Worm (Caenorhabditis elegans): ENCODE results near the gene F55G11.6.

Gene F55G11.6

DNA sequence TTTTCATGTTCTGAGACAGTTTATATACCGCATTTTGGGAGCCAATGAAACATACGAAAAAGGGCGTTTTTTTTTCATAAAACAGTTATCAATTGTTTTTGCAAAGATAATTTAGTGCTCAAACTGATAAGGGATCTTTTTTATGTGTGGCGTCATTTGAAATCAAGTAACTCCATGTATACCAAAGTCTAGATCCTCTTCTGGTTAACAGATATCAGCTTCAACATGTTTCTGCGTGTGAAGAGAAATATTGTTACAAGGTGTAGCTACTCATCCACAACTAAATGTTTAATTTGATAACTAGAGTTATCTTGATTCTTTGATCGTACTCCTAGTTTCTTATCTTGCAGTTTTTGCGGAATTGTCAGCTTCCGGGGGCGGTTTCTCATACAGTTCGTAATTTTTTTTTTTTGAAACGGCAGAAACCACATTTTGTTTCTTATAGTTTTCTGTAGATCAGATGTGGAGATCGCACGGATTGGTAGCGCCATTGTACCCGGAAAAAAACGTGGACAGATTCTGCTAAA is 14.2 kb downstream of the F55G11.6 start:
- no peak for TF ChIP-seq T22C8.4 (GFP tag; IDR thresholded peaks at IDR 0.05)
- TF ChIP-seq tab-1 (GFP tag; IDR thresholded peaks at IDR 0.05), result no peak
- TF ChIP-seq ztf-29 (GFP tag; IDR thresholded peaks at IDR 0.05), result no peak
- TF ChIP-seq ztf-23 (GFP tag; IDR thresholded peaks at IDR 0.05), result no peak
- no peak for TF ChIP-seq ref-1 (GFP tag; conservative IDR thresholded peaks at IDR 0.05)
- TF ChIP-seq flt-1 (GFP tag; IDR thresholded peaks at IDR 0.05), result no peak
- no peak for TF ChIP-seq cog-1 (tag; optimal IDR thresholded peaks at IDR 0.05)
- no peak for TF ChIP-seq klf-2 (GFP tag; conservative IDR thresholded peaks at IDR 0.05)
- TF ChIP-seq med-1 (GFP tag; optimal IDR thresholded peaks at IDR 0.05; ENCODE audit: insufficient read depth), result no peak

DNA sequence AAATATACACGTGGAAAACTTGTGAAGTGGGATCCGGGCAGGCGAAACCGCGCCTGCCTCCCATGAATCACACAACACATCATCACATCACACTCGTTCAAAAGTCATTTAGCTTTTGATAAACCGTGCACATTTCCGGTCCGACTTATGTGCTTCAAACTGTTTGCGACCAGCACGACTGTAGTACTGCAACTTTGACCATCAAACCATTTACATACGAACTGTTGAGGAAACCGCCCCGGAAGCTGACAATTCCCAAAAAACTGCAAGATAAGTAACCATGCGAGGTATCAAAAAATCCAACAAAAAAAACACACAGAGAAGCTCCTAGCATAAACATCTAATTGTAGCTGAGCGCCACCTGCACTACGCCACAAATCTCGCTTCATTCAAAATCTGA is 14.9 kb downstream of the F55G11.6 start:
- TF ChIP-seq klf-2 (GFP tag; conservative IDR thresholded peaks at IDR 0.05) (no peak), ztf-23 (GFP tag; IDR thresholded peaks at IDR 0.05) (no peak), ref-1 (GFP tag; conservative IDR thresholded peaks at IDR 0.05) (no peak), ztf-29 (GFP tag; IDR thresholded peaks at IDR 0.05) (no peak)

- TF ChIP-seq tab-1 (GFP tag; IDR thresholded peaks at IDR 0.05) (no peak), T22C8.4 (GFP tag; IDR thresholded peaks at IDR 0.05) (no peak), klf-2 (GFP tag; conservative IDR thresholded peaks at IDR 0.05) (no peak), cog-1 (tag; optimal IDR thresholded peaks at IDR 0.05) (no peak), med-1 (GFP tag; optimal IDR thresholded peaks at IDR 0.05; ENCODE audit: insufficient read depth) (no peak)
Measured at ce11 chrIV:12973336-12973735, 15.5 kb downstream of the F55G11.6 start, which contains the start of gene F55G11.4. TSS of gene F55G11.4 (plus strand) at chrIV:12973624.

DNA sequence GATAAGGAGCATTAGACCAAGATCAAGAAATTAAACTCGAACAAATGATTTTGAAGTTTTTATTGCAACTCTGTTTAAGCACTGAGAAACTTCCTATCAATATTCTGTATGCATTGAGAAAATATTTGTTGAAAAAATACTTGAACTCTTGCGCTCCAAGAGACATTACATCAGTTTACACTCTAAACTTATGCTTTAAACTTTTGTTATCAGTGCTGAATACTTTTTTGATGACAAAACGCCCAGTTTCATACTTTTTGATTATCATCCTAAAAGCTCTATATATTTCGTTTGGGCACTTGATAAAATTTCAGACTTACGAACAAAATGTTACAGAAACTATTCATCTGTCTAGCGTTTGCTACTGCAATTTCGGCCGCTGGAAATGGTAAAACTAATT is 18.2 kb downstream of the F55G11.6 start, which contains the start of gene dod-17:
Gene dod-17, plus strand, starts transcription at position 323 of the 400 bp plus-strand sequence.
- no peak for TF ChIP-seq cog-1 (tag; optimal IDR thresholded peaks at IDR 0.05)
- no peak for TF ChIP-seq T22C8.4 (GFP tag; IDR thresholded peaks at IDR 0.05)
- no peak for TF ChIP-seq med-1 (GFP tag; optimal IDR thresholded peaks at IDR 0.05; ENCODE audit: insufficient read depth)
- no peak for TF ChIP-seq ztf-23 (GFP tag; IDR thresholded peaks at IDR 0.05)
- no peak for TF ChIP-seq klf-2 (GFP tag; conservative IDR thresholded peaks at IDR 0.05)
- TF ChIP-seq tab-1 (GFP tag; IDR thresholded peaks at IDR 0.05), result no peak
- TF ChIP-seq ref-1 (GFP tag; conservative IDR thresholded peaks at IDR 0.05), result no peak

ce11 chrIV:12977650-12978049 is 19.8 kb downstream of the F55G11.6 start:
- TF ChIP-seq T22C8.4 (GFP tag; IDR thresholded peaks at IDR 0.05) (no peak), cog-1 (tag; optimal IDR thresholded peaks at IDR 0.05) (no peak), tab-1 (GFP tag; IDR thresholded peaks at IDR 0.05) (no peak), ztf-23 (GFP tag; IDR thresholded peaks at IDR 0.05) (no peak), ztf-29 (GFP tag; IDR thresholded peaks at IDR 0.05) (no peak), med-1 (GFP tag; optimal IDR thresholded peaks at IDR 0.05; ENCODE audit: insufficient read depth) (no peak), ref-1 (GFP tag; conservative IDR thresholded peaks at IDR 0.05) (no peak), klf-2 (GFP tag; conservative IDR thresholded peaks at IDR 0.05) (no peak), flt-1 (GFP tag; IDR thresholded peaks at IDR 0.05) (no peak)

ce11 chrIV:12978307-12979036 is 20.6 kb downstream of the F55G11.6 start, which contains the start of gene K10D11.2:
TSS of gene K10D11.2 (plus strand) at chrIV:12978986.
- no peak for TF ChIP-seq cog-1 (tag; optimal IDR thresholded peaks at IDR 0.05)
- TF ChIP-seq med-1 (GFP tag; optimal IDR thresholded peaks at IDR 0.05; ENCODE audit: insufficient read depth), result no peak
- TF ChIP-seq ztf-29 (GFP tag; IDR thresholded peaks at IDR 0.05), result no peak
- no peak for TF ChIP-seq ref-1 (GFP tag; conservative IDR thresholded peaks at IDR 0.05)
- TF ChIP-seq flt-1 (GFP tag; IDR thresholded peaks at IDR 0.05), result no peak
- TF ChIP-seq T22C8.4 (GFP tag; IDR thresholded peaks at IDR 0.05), result no peak

ce11 chrIV:12985961-12986360 is 28.1 kb downstream of the F55G11.6 start, which contains the start of gene K10D11.3:
TSS of gene K10D11.3 (minus strand) at chrIV:12986134.
- TF ChIP-seq ztf-23 (GFP tag; IDR thresholded peaks at IDR 0.05) (no peak), cog-1 (tag; optimal IDR thresholded peaks at IDR 0.05) (no peak), tab-1 (GFP tag; IDR thresholded peaks at IDR 0.05) (no peak), ztf-29 (GFP tag; IDR thresholded peaks at IDR 0.05) (no peak), flt-1 (GFP tag; IDR thresholded peaks at IDR 0.05) (no peak), med-1 (GFP tag; optimal IDR thresholded peaks at IDR 0.05; ENCODE audit: insufficient read depth) (no peak), T22C8.4 (GFP tag; IDR thresholded peaks at IDR 0.05) (no peak), klf-2 (GFP tag; conservative IDR thresholded peaks at IDR 0.05) (no peak)

DNA sequence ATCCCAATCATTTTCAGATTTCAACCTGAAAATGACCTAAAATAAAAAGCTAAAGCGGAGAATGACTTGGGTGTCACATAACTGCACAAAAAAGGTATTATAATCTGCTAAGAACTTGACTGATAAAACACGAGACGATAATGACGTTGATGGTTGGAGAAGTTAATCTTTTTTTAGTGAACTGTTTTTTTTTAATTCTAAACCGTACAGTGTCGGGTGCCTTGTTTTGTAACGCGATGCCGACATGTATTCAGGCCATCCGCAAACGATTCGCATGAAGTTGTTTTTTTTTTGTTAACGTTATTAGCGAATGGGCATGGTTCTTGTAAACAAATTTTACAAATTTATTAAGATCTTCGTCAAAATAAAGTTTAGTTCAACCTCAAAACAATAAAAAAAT is 31.5 kb downstream of the F55G11.6 start, which contains the start of gene K10D11.6:
Gene K10D11.6, minus strand, starts transcription at position 101 of the 400 bp plus-strand sequence.
- TF ChIP-seq ref-1 (GFP tag; conservative IDR thresholded peaks at IDR 0.05) (no peak), ztf-23 (GFP tag; IDR thresholded peaks at IDR 0.05) (no peak), klf-2 (GFP tag; conservative IDR thresholded peaks at IDR 0.05) (no peak), flt-1 (GFP tag; IDR thresholded peaks at IDR 0.05) (no peak), ztf-29 (GFP tag; IDR thresholded peaks at IDR 0.05) (no peak), T22C8.4 (GFP tag; IDR thresholded peaks at IDR 0.05) (no peak), cog-1 (tag; optimal IDR thresholded peaks at IDR 0.05) (no peak), tab-1 (GFP tag; IDR thresholded peaks at IDR 0.05) (no peak), med-1 (GFP tag; optimal IDR thresholded peaks at IDR 0.05; ENCODE audit: insufficient read depth) (no peak)

DNA sequence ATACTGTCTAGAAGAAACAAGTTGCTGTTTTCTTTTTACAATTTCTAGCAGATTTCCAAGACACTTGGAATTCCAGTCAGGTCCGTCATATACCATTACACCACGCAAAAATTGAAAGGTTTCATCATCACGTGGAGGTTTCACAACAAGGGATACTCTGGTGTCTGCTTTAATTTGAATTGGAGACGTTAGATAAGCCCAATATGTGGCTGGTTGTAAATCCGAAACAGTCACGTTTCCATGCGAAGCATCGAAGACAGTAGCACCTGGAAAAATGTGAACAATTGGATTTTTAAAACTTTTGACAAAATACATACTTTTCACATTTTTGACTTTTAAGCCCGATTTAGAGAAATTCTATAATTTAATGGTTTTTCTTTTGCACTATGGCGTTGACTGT is 32.8 kb downstream of the F55G11.6 start:
- TF ChIP-seq ref-1 (GFP tag; conservative IDR thresholded peaks at IDR 0.05) (no peak), ztf-29 (GFP tag; IDR thresholded peaks at IDR 0.05) (no peak), tab-1 (GFP tag; IDR thresholded peaks at IDR 0.05) (no peak), flt-1 (GFP tag; IDR thresholded peaks at IDR 0.05) (no peak), T22C8.4 (GFP tag; IDR thresholded peaks at IDR 0.05) (no peak)

DNA sequence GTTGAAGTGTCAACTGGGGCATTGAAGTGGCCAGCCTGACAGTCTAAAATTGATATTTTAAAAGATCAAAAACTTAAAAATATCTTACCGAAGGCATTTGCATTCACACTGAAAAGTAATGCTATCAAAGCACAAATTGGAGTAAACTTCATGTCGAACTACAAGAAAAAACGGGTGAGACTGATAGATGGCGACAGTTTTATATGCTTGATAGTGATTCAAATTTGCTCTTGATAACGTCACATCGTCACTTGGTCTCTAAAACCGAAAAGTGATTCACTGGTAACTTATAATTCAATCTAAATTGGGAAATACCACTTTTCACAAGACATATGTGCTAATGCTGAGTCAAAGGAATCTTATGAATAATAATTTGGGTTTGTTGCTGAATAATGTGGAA is 33.8 kb downstream of the F55G11.6 start, which contains the start of gene K10D11.5:
Gene K10D11.5, minus strand, starts transcription at position 215 of the 400 bp plus-strand sequence.
- no peak for TF ChIP-seq med-1 (GFP tag; optimal IDR thresholded peaks at IDR 0.05; ENCODE audit: insufficient read depth)
- no peak for TF ChIP-seq tab-1 (GFP tag; IDR thresholded peaks at IDR 0.05)
- no peak for TF ChIP-seq cog-1 (tag; optimal IDR thresholded peaks at IDR 0.05)
- TF ChIP-seq T22C8.4 (GFP tag; IDR thresholded peaks at IDR 0.05), result no peak
- no peak for TF ChIP-seq ref-1 (GFP tag; conservative IDR thresholded peaks at IDR 0.05)
- TF ChIP-seq ztf-23 (GFP tag; IDR thresholded peaks at IDR 0.05), result no peak
- no peak for TF ChIP-seq klf-2 (GFP tag; conservative IDR thresholded peaks at IDR 0.05)
- no peak for TF ChIP-seq ztf-29 (GFP tag; IDR thresholded peaks at IDR 0.05)
- no peak for TF ChIP-seq flt-1 (GFP tag; IDR thresholded peaks at IDR 0.05)
